Worm (Caenorhabditis elegans) whole organism, mixed stage, embryonic: ENCODE measurements around the gene C34F11.2.
A peak's percentile ranks its signal among the peaks of the same experiment; 100 is the strongest.

Experiments used
- blmp-1 ChIP-seq: fragments of 150-350 bp; optimal IDR thresholded peaks from 2 replicates; lab custom pipeline; 2014; ENCODE audit warnings: missing biosample characterization, missing genetic modification characterization
- ces-1 ChIP-seq: fragments of 150-350 bp; optimal IDR thresholded peaks from 2 replicates; lab custom pipeline; 2014; ENCODE audit warnings: missing biosample characterization, missing genetic modification reagents, missing genetic modification characterization
- elt-3 ChIP-seq: fragments of 150-350 bp; optimal IDR thresholded peaks from 2 replicates; lab custom pipeline; 2014; ENCODE audit warnings: missing biosample characterization, missing genetic modification characterization
- flh-1 ChIP-seq: fragments of 200-800 bp; sonication (Bioruptor generic); optimal IDR thresholded peaks from 2 replicates; lab custom pipeline; 2018; ENCODE audit warnings: mild to moderate bottlenecking, missing genetic modification characterization, moderate library complexity, missing compliant biosample characterization
- lsy-2 ChIP-seq: fragments of 150-350 bp; optimal IDR thresholded peaks from 2 replicates; lab custom pipeline; 2014; ENCODE audit warnings: missing biosample characterization, missing genetic modification characterization
- nhr-12 ChIP-seq: fragments of 150-350 bp; optimal IDR thresholded peaks from 2 replicates; lab custom pipeline; 2014; ENCODE audit warnings: missing biosample characterization, missing genetic modification characterization
- nhr-28 ChIP-seq: fragments of 150-350 bp; optimal IDR thresholded peaks from 2 replicates; lab custom pipeline; 2014; ENCODE audit warnings: missing biosample characterization, missing genetic modification characterization
- pha-4 ChIP-seq: fragments of 150-350 bp; optimal IDR thresholded peaks from 2 replicates; lab custom pipeline; 2018; ENCODE audit warnings: missing biosample characterization, missing genetic modification reagents, missing genetic modification characterization
- unc-120 ChIP-seq: sonication (generic microtip); optimal IDR thresholded peaks from 2 replicates; lab custom pipeline; 2017; ENCODE audit warnings: missing genetic modification characterization, missing compliant biosample characterization; ENCODE audit not compliant: poor library complexity, severe bottlenecking
- unc-62 ChIP-seq: fragments of 150-350 bp; optimal IDR thresholded peaks from 2 replicates; lab custom pipeline; 2014; ENCODE audit warnings: missing biosample characterization, missing genetic modification reagents, missing genetic modification characterization
- ztf-11 ChIP-seq: fragments of 150-350 bp; optimal IDR thresholded peaks from 2 replicates; lab custom pipeline; 2014; ENCODE audit warnings: missing biosample characterization, missing genetic modification characterization

DNA sequence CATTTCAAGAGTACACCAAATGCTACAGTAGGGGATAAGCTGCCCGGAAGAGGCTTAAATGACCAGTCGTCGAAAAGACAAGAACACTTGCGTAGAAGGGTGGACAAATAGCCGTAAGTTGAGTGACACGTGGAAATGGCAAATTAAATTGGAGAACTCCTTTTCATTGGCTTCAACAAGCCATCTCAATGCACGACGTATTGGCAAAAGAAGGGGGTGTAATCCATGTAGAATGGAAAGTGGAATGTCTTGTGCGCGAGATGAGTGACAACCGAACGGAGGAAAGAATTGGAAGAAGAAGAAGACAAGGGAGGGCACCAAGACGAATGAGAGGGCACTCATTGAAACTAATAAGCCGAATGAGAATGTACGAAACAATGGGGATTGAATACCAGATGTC lies 16.6 kb downstream of the C34F11.2 start:
- TF ChIP-seq elt-3 (tag; lab: Kevin White, UChicago) (no peak), ces-1 (GFP tag; lab: Kevin White, UChicago) (peak; percentile 17), unc-120 (tag; lab: Kevin White, UChicago) (no peak), pha-4 (tag; lab: Kevin White, UChicago) (no peak), flh-1 (GFP tag; lab: Kevin White, UChicago) (no peak), nhr-28 (tag; lab: Kevin White, UChicago) (no peak), lsy-2 (no peak), unc-62 (GFP tag; lab: Kevin White, UChicago) (peak; percentile 68), blmp-1 (tag; lab: Kevin White, UChicago) (no peak), nhr-12 (tag; lab: Kevin White, UChicago) (no peak), ztf-11 (tag; lab: Kevin White, UChicago) (no peak)
